Fruit fly (Drosophila melanogaster): ENCODE results near the gene Lint-O.

The Lint-O gene

DNA sequence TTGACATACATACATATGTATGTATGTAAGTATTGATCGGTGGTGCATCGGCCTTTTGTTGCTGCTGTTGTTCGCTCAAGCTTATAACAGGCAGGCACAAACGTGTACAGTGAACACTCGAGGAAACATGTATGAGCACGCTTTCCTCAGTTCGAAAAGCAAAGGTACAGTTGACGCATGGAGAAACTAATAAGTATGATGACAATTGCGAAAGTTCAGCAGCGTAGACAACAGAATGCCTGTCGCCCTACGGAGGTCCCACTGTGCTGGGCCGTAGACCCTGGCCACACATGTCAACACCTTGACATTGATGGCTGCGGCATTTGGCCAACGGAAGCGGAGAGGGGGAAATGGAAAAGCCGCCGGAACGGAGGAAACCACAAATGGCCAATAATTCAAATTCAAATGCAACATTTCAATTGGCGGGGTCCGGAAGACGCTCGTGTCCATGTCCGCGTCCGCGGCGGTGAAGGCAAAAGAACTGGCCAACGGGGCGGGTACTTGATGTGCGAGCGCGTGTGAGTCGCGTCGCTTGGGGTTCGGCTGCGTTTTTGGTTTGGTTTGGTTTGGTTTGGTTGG is 9.7 kb downstream of the Lint-O start, which contains the start of gene CG2681:
Gene CG2681, plus strand, starts transcription at position 529 of the 579 bp plus-strand sequence.
- TF ChIP-seq CG8632 (GFP tag; optimal IDR thresholded peaks at IDR 0.05) (no peak), CG32006 (GFP tag; optimal IDR thresholded peaks at IDR 0.05) (no peak), Ets96B (tag; optimal IDR thresholded peaks at IDR 0.05) (no peak), Hr39 (GFP tag; optimal IDR thresholded peaks at IDR 0.05) (peak; percentile 49), Eip75B (GFP tag; optimal IDR thresholded peaks at IDR 0.05) (no peak), achi (GFP tag; optimal IDR thresholded peaks at IDR 0.05) (no peak), CG6792 (GFP tag; optimal IDR thresholded peaks at IDR 0.05) (peak; percentile 2), Gug (GFP tag; IDR thresholded peaks at IDR 0.05) (peak; percentile 38; the same call in 1 of the 2 replicates), eg (GFP tag; IDR thresholded peaks at IDR 0.05) (peak; percentile 68), Blimp-1 (GFP tag; optimal IDR thresholded peaks at IDR 0.05) (no peak), CG31627 (GFP tag; optimal IDR thresholded peaks at IDR 0.05) (peak; percentile 22), CG11902 (GFP tag; optimal IDR thresholded peaks at IDR 0.05) (no peak), CG3919 (GFP tag; optimal IDR thresholded peaks at IDR 0.05) (no peak), lz (GFP tag; optimal IDR thresholded peaks at IDR 0.05) (peak; percentile 20), CG6808 (GFP tag; optimal IDR thresholded peaks at IDR 0.05) (no peak), spab (GFP tag; optimal IDR thresholded peaks at IDR 0.05) (no peak), Sox102F (GFP tag; optimal IDR thresholded peaks at IDR 0.05) (no peak), CG11762 (GFP tag; optimal IDR thresholded peaks at IDR 0.05; ENCODE audit: insufficient read depth) (no peak), CG8119 (GFP tag; IDR thresholded peaks at IDR 0.05) (no peak), CG10669 (GFP tag; optimal IDR thresholded peaks at IDR 0.05) (no peak), Eip93F (GFP tag; optimal IDR thresholded peaks at IDR 0.05) (no peak), fd85E (GFP tag; optimal IDR thresholded peaks at IDR 0.05) (no peak), acj6 (GFP tag; optimal IDR thresholded peaks at IDR 0.05) (no peak), CG3032 (tag; optimal IDR thresholded peaks at IDR 0.05) (no peak), Ets21C (GFP tag; optimal IDR thresholded peaks at IDR 0.05) (no peak), CG8319 (GFP tag; optimal IDR thresholded peaks at IDR 0.05) (no peak), cyc (GFP tag; optimal IDR thresholded peaks at IDR 0.05) (peak; percentile 16), Eip78C (GFP tag) (peak; percentile 57), pdm3 (GFP tag; optimal IDR thresholded peaks at IDR 0.05) (no peak), CG15336 (GFP tag; IDR thresholded peaks at IDR 0.05) (peak; percentile 33; the same call in 1 of the 2 replicates), Sox15 (GFP tag; optimal IDR thresholded peaks at IDR 0.05) (no peak), Lpt (GFP tag; optimal IDR thresholded peaks at IDR 0.05) (no peak), CG4318 (GFP tag; optimal IDR thresholded peaks at IDR 0.05) (no peak), ss (GFP tag; optimal IDR thresholded peaks at IDR 0.05) (no peak), Sox14 (GFP tag; optimal IDR thresholded peaks at IDR 0.05) (peak; percentile 34), CG1621 (tag; optimal IDR thresholded peaks at IDR 0.05) (no peak), dac (GFP tag; optimal IDR thresholded peaks at IDR 0.05) (no peak), salr (GFP tag; optimal IDR thresholded peaks at IDR 0.05) (no peak), CG11294 (GFP tag; IDR thresholded peaks at IDR 0.05) (peak; percentile 46), topi (GFP tag; optimal IDR thresholded peaks at IDR 0.05) (peak; percentile 18), dsx (GFP tag; optimal IDR thresholded peaks at IDR 0.05; ENCODE audit: poor library complexity, severe bottlenecking) (no peak), CG10631 (GFP tag; optimal IDR thresholded peaks at IDR 0.05) (no peak), CG6854 (GFP tag; optimal IDR thresholded peaks at IDR 0.05) (no peak), vri (GFP tag; optimal IDR thresholded peaks at IDR 0.05) (no peak), fd59A (GFP tag; optimal IDR thresholded peaks at IDR 0.05) (no peak), CG16779 (tag; optimal IDR thresholded peaks at IDR 0.05) (no peak), CG9139 (GFP tag; optimal IDR thresholded peaks at IDR 0.05) (no peak), Smox (GFP tag; optimal IDR thresholded peaks at IDR 0.05) (no peak), Hr4 (GFP tag; optimal IDR thresholded peaks at IDR 0.05) (no peak), svp (GFP tag) (no peak), fkh (GFP tag; optimal IDR thresholded peaks at IDR 0.05) (no peak), CG7368 (GFP tag; optimal IDR thresholded peaks at IDR 0.05) (peak; percentile 37)

All from whole organism, prepupa.